Fruit fly (Drosophila melanogaster) whole organism, embryonic: Measurements from ENCODE around the gene dunk.
A peak's percentile ranks its signal among the peaks of the same experiment; 100 is the strongest.

Experiments
- C15 ChIP-seq: fragments of 200-800 bp; sonication (Bioruptor generic); IDR thresholded peaks from 3 replicates; pipeline ENCODE4 v1.3.6; 2022; ENCODE audit warnings: missing biosample characterization, missing genetic modification characterization
- CG10565 ChIP-seq: fragments of 200-800 bp; sonication (Bioruptor generic); optimal IDR thresholded peaks from 3 replicates; lab custom pipeline; 2016; ENCODE audit warnings: missing biosample characterization, mild to moderate bottlenecking, missing genetic modification characterization
- CG11723 ChIP-seq: fragments of 200-800 bp; sonication (Bioruptor generic); optimal IDR thresholded peaks from 2 replicates; lab custom pipeline; 2017; ENCODE audit warnings: missing biosample characterization, mild to moderate bottlenecking, missing genetic modification characterization
- CG12744 ChIP-seq: fragments of 200-800 bp; sonication (Bioruptor generic); optimal IDR thresholded peaks from 2 replicates; lab custom pipeline; 2016; ENCODE audit warnings: missing biosample characterization, missing genetic modification characterization
- CG14860 ChIP-seq: fragments of 200-800 bp; sonication (Bioruptor generic); IDR thresholded peaks from 3 replicates; pipeline ENCODE4 v1.3.6; 2022; ENCODE audit warnings: missing biosample characterization, missing genetic modification characterization; ENCODE audit not compliant: partially characterized antibody
- CG17186 ChIP-seq: fragments of 200-800 bp; sonication (Bioruptor generic); optimal IDR thresholded peaks from 3 replicates; lab custom pipeline; 2017; ENCODE audit warnings: missing biosample characterization, missing genetic modification reagents, missing genetic modification characterization
- CG2120 ChIP-seq: fragments of 200-800 bp; sonication (Bioruptor generic); optimal IDR thresholded peaks from 3 replicates; lab custom pipeline; 2016; ENCODE audit warnings: missing biosample characterization, missing genetic modification characterization
- CG2199 ChIP-seq: fragments of 200-800 bp; sonication (Bioruptor generic); IDR thresholded peaks from 3 replicates; pipeline ENCODE4 v1.3.6; 2022; ENCODE audit warnings: missing biosample characterization, missing genetic modification characterization
- CG34376 ChIP-seq: fragments of 200-800 bp; sonication (Bioruptor generic); optimal IDR thresholded peaks from 2 replicates; lab custom pipeline; 2018; ENCODE audit warnings: missing biosample characterization, mild to moderate bottlenecking, missing genetic modification characterization
- CG4404 ChIP-seq: fragments of 200-800 bp; sonication (Bioruptor generic); IDR thresholded peaks from 2 replicates; pipeline ENCODE4 v1.3.6; 2022; ENCODE audit warnings: missing biosample characterization, missing genetic modification characterization
- CG4617 ChIP-seq: fragments of 200-800 bp; sonication (Bioruptor generic); optimal IDR thresholded peaks from 3 replicates; lab custom pipeline; 2016; ENCODE audit warnings: missing biosample characterization, missing genetic modification characterization, borderline replicate concordance
- CG6254 ChIP-seq: fragments of 200-800 bp; sonication (Bioruptor generic); optimal IDR thresholded peaks from 3 replicates; lab custom pipeline; 2017; ENCODE audit warnings: mild to moderate bottlenecking, missing biosample characterization, missing genetic modification reagents, missing genetic modification characterization
- CG8281 ChIP-seq: fragments of 200-800 bp; sonication (Bioruptor generic); optimal IDR thresholded peaks from 2 replicates; lab custom pipeline; 2018; ENCODE audit warnings: missing biosample characterization, mild to moderate bottlenecking, missing genetic modification characterization, moderate library complexity
- CG8924 ChIP-seq: fragments of 200-800 bp; optimal IDR thresholded peaks from 3 replicates; lab custom pipeline; 2019; ENCODE audit warnings: missing biosample characterization, mild to moderate bottlenecking, missing genetic modification characterization, moderate library complexity
- CrebB ChIP-seq: fragments of 200-800 bp; sonication (Bioruptor generic); optimal IDR thresholded peaks from 3 replicates; lab custom pipeline; 2018; ENCODE audit warnings: missing biosample characterization, mild to moderate bottlenecking, missing genetic modification characterization
- HLH54F ChIP-seq: fragments of 200-800 bp; sonication (Bioruptor generic); optimal IDR thresholded peaks from 3 replicates; lab custom pipeline; 2016; ENCODE audit warnings: missing biosample characterization, missing genetic modification characterization
- Hey ChIP-seq: fragments of 200-800 bp; sonication (Bioruptor generic); optimal IDR thresholded peaks from 3 replicates; lab custom pipeline; 2018; ENCODE audit warnings: missing biosample characterization, mild to moderate bottlenecking, missing genetic modification characterization
- Hsf ChIP-seq: fragments of 200-800 bp; sonication (Bioruptor generic); optimal IDR thresholded peaks from 3 replicates; lab custom pipeline; 2016; ENCODE audit warnings: missing biosample characterization, missing genetic modification characterization
- Kr ChIP-seq: fragments of 200-800 bp; sonication (Bioruptor generic); optimal IDR thresholded peaks from 2 replicates; lab custom pipeline; 2017; ENCODE audit warnings: missing biosample characterization, mild to moderate bottlenecking, missing genetic modification characterization
- Mad ChIP-seq: fragments of 200-800 bp; sonication (Bioruptor generic); optimal IDR thresholded peaks from 2 replicates; lab custom pipeline; 2016; ENCODE audit warnings: missing biosample characterization, missing genetic modification characterization
- NC2β ChIP-seq: fragments of 200-800 bp; sonication (Bioruptor generic); optimal IDR thresholded peaks from 2 replicates; lab custom pipeline; 2016; ENCODE audit warnings: missing biosample characterization, missing genetic modification characterization
- NK7.1 ChIP-seq: fragments of 200-800 bp; sonication (Bioruptor generic); optimal IDR thresholded peaks from 3 replicates; lab custom pipeline; 2016; ENCODE audit warnings: missing biosample characterization, missing genetic modification characterization
- Rfx ChIP-seq: fragments of 200-800 bp; sonication (Bioruptor generic); IDR thresholded peaks from 2 replicates; pipeline ENCODE4 v1.3.6; 2022; ENCODE audit warnings: missing biosample characterization, missing genetic modification characterization
- Trl ChIP-seq, 3 experiments: fragments of >200 bp in 2 of 3; fragments of 200-800 bp in 1 of 3; sonication (Bioruptor generic) in 1 of 3; optimal IDR thresholded peaks; 2 replicates in 1 of 3; 3 replicates in 2 of 3; lab custom pipeline; 2016 to 2017; ENCODE audit warnings: missing biosample characterization in 1 of 3, missing genetic modification characterization in 1 of 3
- YL-1 ChIP-seq: fragments of 200-800 bp; sonication (Bioruptor generic); optimal IDR thresholded peaks from 3 replicates; lab custom pipeline; 2017; ENCODE audit warnings: missing biosample characterization, mild to moderate bottlenecking, missing genetic modification characterization
- amos ChIP-seq: fragments of 200-800 bp; sonication (Bioruptor generic); IDR thresholded peaks from 2 replicates; pipeline ENCODE4 v1.3.6; 2022; ENCODE audit warnings: missing biosample characterization, missing genetic modification characterization; ENCODE audit not compliant: partially characterized antibody
- emc ChIP-seq: fragments of 200-800 bp; sonication (Bioruptor generic); optimal IDR thresholded peaks from 2 replicates; lab custom pipeline; 2016; ENCODE audit warnings: missing biosample characterization, missing genetic modification characterization
- exex ChIP-seq: fragments of 200-800 bp; sonication (Bioruptor generic); optimal IDR thresholded peaks from 4 replicates; lab custom pipeline; 2018; ENCODE audit warnings: missing biosample characterization, mild to moderate bottlenecking, missing genetic modification characterization, moderate library complexity
- grn ChIP-seq: fragments of 200-800 bp; sonication (Bioruptor generic); optimal IDR thresholded peaks from 3 replicates; lab custom pipeline; 2017; ENCODE audit warnings: missing biosample characterization, missing genetic modification characterization
- hkb ChIP-seq, 2 experiments: fragments of 200-800 bp in 1 of 2; fragments of >200 bp in 1 of 2; sonication (Bioruptor generic) in 1 of 2; IDR thresholded peaks in 1 of 2; optimal IDR thresholded peaks in 1 of 2; 2 replicates each; pipeline versions ENCODE4 v1.3.6 to Lab custom; 2017 to 2022; ENCODE audit warnings: missing biosample characterization in 1 of 2, missing genetic modification characterization in 1 of 2
- lbe ChIP-seq: fragments of 200-800 bp; sonication (Bioruptor generic); optimal IDR thresholded peaks from 2 replicates; lab custom pipeline; 2016; ENCODE audit warnings: missing biosample characterization, mild to moderate bottlenecking, missing genetic modification characterization
- mirr ChIP-seq: fragments of 200-800 bp; sonication (Bioruptor generic); optimal IDR thresholded peaks from 3 replicates; lab custom pipeline; 2018; ENCODE audit warnings: missing biosample characterization, mild to moderate bottlenecking, missing genetic modification characterization
- phol ChIP-seq: fragments of 200-800 bp; sonication (Bioruptor generic); optimal IDR thresholded peaks from 3 replicates; lab custom pipeline; 2018; ENCODE audit warnings: missing biosample characterization, mild to moderate bottlenecking, missing genetic modification characterization, moderate library complexity
- pita ChIP-seq: fragments of 200-800 bp; sonication (Bioruptor generic); optimal IDR thresholded peaks from 2 replicates; lab custom pipeline; 2017; ENCODE audit warnings: missing biosample characterization, mild to moderate bottlenecking, missing genetic modification characterization
- rib ChIP-seq: fragments of 200-800 bp; sonication (Bioruptor generic); IDR thresholded peaks from 2 replicates; pipeline ENCODE4 v1.3.6; 2022; ENCODE audit warnings: missing biosample characterization, missing genetic modification characterization
- run ChIP-seq: fragments of 200-800 bp; sonication (Bioruptor generic); optimal IDR thresholded peaks from 3 replicates; lab custom pipeline; 2018; ENCODE audit warnings: missing biosample characterization, mild to moderate bottlenecking, missing genetic modification characterization
- salm ChIP-seq: fragments of 200-800 bp; sonication (Bioruptor generic); optimal IDR thresholded peaks from 2 replicates; lab custom pipeline; 2018; ENCODE audit warnings: missing biosample characterization, mild to moderate bottlenecking, missing genetic modification characterization
- slou ChIP-seq: fragments of 200-800 bp; sonication (Bioruptor generic); optimal IDR thresholded peaks from 3 replicates; lab custom pipeline; 2016; ENCODE audit warnings: missing biosample characterization, missing genetic modification characterization
- sug ChIP-seq: fragments of 200-800 bp; optimal IDR thresholded peaks from 2 replicates; lab custom pipeline; 2019; ENCODE audit warnings: missing biosample characterization, mild to moderate bottlenecking, missing genetic modification characterization, moderate library complexity
- tup ChIP-seq: fragments of 200-800 bp; sonication (Bioruptor generic); optimal IDR thresholded peaks from 2 replicates; lab custom pipeline; 2016; ENCODE audit warnings: missing biosample characterization, mild to moderate bottlenecking, missing genetic modification characterization, moderate library complexity

The dunk gene

DNA sequence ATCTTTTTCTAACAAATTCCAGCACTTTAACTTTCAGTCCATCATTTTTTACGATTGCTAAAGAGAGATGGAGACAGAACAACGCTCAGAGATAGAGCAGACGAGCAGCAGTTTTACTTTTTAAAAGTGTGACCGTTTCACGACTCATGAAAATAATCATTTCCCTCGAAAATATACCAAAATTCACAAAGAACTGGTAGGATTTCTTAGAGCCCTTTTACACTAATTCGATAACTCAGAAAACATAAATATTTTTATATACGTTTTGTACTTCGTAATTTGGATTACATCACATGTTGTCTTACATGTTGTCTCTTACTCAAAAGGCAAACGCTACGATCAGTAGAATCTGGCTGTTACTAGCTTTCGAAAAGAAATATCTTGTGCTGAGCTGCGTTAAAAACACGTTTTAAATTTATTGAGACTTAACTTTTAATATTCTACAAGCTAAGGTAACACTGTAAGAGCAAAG lies 17.7 kb downstream of the dunk start, which contains the start of gene Clamp (continued):
- TF ChIP-seq rib = no peak
- no peak for TF ChIP-seq NK7.1 (GFP tag; lab: Kevin White, UChicago)
- TF ChIP-seq HLH54F (GFP tag; lab: Kevin White, UChicago) = no peak
- TF ChIP-seq Trl (optimal IDR thresholded peaks at IDR 0.05; lab: Kevin White, UChicago) = no peak
- TF ChIP-seq Trl (GFP tag; optimal IDR thresholded peaks at IDR 0.05; lab: Kevin White, UChicago) = no peak
- TF ChIP-seq CG8924 (tag; lab: Kevin White, UChicago) = peak; percentile 65
- no peak for TF ChIP-seq NC2β (GFP tag; lab: Kevin White, UChicago)
- TF ChIP-seq hkb (optimal IDR thresholded peaks at IDR 0.05; lab: Kevin White, UChicago) = no peak
- TF ChIP-seq hkb (GFP tag; IDR thresholded peaks at IDR 0.05; lab: Robert Waterston, UW) = no peak
- no peak for TF ChIP-seq CG4404 (GFP tag; lab: Robert Waterston, UW)
- no peak for TF ChIP-seq YL-1 (GFP tag; lab: Kevin White, UChicago)
- TF ChIP-seq CrebB (tag; lab: Kevin White, UChicago) = no peak
- no peak for TF ChIP-seq pita (GFP tag; lab: Kevin White, UChicago)
- no peak for TF ChIP-seq C15 (GFP tag; lab: Robert Waterston, UW)
- TF ChIP-seq CG4617 (GFP tag; lab: Kevin White, UChicago) = no peak
- no peak for TF ChIP-seq CG10565 (GFP tag; lab: Kevin White, UChicago)
- TF ChIP-seq Hsf (GFP tag; lab: Kevin White, UChicago) = no peak
- no peak for TF ChIP-seq lbe (GFP tag; lab: Kevin White, UChicago)
- TF ChIP-seq CG8281 = no peak
- no peak for TF ChIP-seq CG34376 (GFP tag; lab: Kevin White, UChicago)
- TF ChIP-seq tup (GFP tag; lab: Kevin White, UChicago) = no peak
- TF ChIP-seq Mad (GFP tag; lab: Kevin White, UChicago) = no peak
- peak; percentile 26; the same call in 1 of the 2 replicates for TF ChIP-seq amos
- no peak for TF ChIP-seq CG14860
- TF ChIP-seq CG17186 (GFP tag; lab: Kevin White, UChicago) = no peak
- TF ChIP-seq emc (GFP tag; lab: Kevin White, UChicago) = no peak
- TF ChIP-seq CG6254 (GFP tag; lab: Kevin White, UChicago) = no peak
- TF ChIP-seq Hey (tag; lab: Kevin White, UChicago) = no peak
- no peak for TF ChIP-seq CG12744 (GFP tag; lab: Kevin White, UChicago)
- no peak for TF ChIP-seq salm
- TF ChIP-seq phol (tag; lab: Kevin White, UChicago) = no peak
- no peak for TF ChIP-seq Kr (GFP tag; lab: Kevin White, UChicago)
- peak; percentile 1 for TF ChIP-seq CG2120 (GFP tag; lab: Kevin White, UChicago)

DNA sequence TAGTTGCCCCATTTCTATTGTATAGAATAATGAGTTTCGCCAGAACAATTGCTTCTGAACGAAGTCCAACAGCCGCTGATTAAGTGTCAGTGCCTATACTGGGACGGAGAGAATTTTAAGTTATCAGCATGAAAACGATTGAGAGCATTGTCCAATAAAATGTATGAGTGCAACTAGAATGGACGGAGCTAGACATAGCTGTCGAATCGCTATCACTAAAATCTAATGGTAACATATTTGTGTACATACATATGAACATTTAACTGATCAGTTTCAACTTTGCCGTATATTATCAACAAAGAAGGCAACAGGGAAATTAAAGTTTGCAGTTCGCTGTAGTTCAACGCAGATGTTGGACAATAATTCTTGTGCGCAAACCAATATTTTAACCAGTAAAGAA lies 23.7 kb downstream of the dunk start, which contains the start of gene CG3635:
CG3635 (plus strand) TSS at position 315 of the 400 bp plus-strand sequence.
- TF ChIP-seq Rfx (GFP tag; lab: Robert Waterston, UW) (no peak), CG2199 (GFP tag; lab: Robert Waterston, UW) (peak; percentile 87; the same call in 2 of the 3 replicates), run (no peak), exex (peak; percentile 45), mirr (GFP tag; lab: Kevin White, UChicago) (peak; percentile 51), CG11723 (GFP tag; lab: Kevin White, UChicago) (peak; percentile 22), sug (tag; lab: Kevin White, UChicago) (peak; percentile 17), grn (GFP tag; lab: Kevin White, UChicago) (peak; percentile 42), slou (GFP tag; lab: Kevin White, UChicago) (no peak)
